Fruit fly (Drosophila melanogaster): ENCODE results near the gene por.
A peak's percentile ranks its signal among the peaks of the same experiment; 100 is the strongest.

The por gene

DNA sequence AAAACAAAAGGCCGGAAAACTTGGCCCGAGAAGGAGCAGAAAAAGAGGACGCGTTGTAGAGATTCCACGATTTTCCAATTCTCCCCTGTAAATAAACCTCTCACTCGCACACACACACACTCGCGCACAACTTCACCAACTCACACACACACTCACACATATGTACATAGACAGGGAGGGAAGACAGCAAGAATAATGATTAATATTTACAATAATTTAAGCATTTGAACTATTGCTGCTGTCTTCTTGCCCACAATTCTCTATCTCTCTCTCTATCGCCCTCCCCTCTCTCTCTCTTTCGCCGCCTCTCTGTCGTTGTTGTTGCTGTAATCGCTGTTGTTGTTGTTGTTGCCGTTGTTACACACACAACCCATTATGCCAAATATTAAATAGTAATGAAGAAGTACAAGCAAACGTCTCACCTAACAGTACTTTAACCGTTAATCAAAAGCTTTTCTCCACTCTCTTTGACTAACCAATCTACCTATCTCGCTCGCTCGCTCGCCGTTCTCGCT is 5.2 kb downstream of the por start:
- no peak for TF ChIP-seq CG17801 (GFP tag; optimal IDR thresholded peaks at IDR 0.05; ENCODE audit: partially characterized antibody)

DNA sequence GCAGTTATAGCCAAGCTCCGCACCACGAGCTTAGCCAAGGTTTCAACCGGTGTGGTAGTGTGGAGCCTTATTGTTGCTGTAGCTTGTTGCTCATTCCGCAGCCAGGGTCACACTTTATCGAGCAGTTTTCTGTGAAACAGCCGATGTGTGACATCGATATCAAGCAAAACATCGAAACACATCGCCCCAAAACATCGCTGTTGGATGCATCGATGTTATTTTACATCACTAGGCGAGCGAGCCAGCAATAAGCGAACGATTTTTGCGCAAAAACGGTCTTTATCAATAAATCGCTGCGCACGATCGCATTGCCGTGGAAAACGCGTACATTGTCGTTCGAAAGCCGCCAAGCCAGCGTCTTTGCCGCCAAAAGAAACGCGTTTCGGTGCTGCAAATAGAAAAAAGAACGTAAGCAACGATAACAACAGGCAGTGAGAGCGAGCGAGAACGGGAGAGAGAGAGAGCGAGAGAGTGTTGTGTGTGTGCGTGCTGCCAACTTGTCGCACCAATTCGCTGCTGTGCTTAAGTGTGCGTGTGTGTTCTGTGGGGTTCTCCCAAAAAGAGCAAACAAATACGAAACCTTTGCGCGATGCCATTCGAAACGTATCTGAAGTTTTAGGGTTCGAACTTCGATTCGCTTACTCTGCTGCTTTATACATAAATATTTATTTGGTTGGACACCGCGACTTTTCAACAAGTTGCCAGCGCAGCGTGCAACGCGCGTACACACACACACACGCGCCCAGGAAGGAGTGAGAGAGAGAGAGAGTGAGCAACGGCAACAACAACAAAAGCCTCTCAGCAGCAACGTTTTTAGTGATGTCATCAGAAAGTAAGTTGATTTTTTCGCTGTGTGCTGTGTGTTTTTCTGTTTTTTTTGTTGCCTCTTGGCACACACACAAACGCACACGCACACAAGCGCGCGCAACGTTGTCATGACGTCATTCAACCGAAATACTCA is 8.6 kb downstream of the por start:
- peak; percentile 79 for TF ChIP-seq CG17801 (GFP tag; optimal IDR thresholded peaks at IDR 0.05; ENCODE audit: partially characterized antibody)

DNA sequence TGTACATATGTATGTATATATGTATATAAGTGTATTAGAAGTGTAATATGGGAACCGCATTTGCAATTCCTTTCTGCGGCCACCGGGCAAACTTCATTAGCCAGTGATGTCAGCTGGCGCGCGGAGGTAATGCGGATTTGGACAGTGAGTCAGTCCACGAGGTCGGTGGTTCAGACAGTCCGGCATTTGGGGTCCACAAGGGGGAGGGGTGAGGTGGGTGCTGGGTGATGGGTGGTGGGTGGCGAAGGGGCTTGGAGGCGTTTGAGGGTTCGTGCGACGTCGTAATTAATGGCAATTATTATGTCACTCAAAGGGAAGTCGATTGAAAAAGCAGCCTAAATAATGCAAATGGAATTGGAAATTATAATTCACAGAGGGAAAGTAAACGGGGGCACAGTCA is 9.9 kb downstream of the por start:
- no peak for TF ChIP-seq CG17801 (GFP tag; optimal IDR thresholded peaks at IDR 0.05; ENCODE audit: partially characterized antibody)

- peak; percentile 30 for TF ChIP-seq CG17801 (GFP tag; optimal IDR thresholded peaks at IDR 0.05; ENCODE audit: partially characterized antibody)
These were observed 11.0 kb downstream of the por start for dm6 chrX:18368644-18368998.

- no peak for TF ChIP-seq CG17801 (GFP tag; optimal IDR thresholded peaks at IDR 0.05; ENCODE audit: partially characterized antibody)
These were observed 11.6 kb downstream of the por start for dm6 chrX:18367806-18368643.

- peak; percentile 94 for TF ChIP-seq CG17801 (GFP tag; optimal IDR thresholded peaks at IDR 0.05; ENCODE audit: partially characterized antibody)
These were observed 12.6 kb downstream of the por start for dm6 chrX:18366851-18367649.

DNA sequence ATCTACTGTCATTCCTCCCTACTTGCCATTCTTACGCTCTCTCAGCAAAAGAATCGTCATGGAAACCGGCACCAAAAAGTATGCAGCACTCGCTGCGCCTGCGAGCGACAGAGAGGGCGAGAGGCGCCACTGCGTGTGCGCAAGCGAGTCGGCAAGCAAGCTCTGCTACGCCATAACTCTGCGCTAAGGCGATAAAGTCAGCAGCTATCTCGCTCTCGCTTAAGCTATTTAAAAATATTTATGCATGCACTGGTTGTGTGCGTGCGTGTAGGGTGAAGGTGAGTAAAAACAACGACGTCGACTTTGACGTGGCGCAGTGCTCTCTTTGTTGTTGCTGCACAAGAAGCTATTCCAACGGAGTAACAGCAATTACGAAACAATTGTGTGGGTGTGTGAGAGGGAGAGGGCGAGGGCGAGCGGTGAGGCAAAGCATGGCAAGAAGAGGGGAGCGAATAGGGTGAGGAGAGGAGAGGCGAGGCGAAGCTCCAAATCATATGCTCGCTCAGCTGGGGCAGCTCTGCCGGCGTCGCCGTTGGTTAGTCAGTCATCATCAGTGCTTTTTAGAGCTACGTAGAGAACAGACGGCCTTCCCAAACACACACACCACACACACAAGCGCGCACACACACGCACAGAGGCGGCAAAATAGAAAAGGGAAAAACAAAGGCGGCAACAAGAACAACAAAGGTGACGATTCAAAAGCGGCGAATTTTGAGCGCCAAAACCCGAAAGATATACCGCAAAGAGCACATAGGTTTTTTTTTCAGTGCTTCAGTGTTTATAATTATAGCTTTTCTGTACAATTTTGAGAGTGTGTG is 13.4 kb downstream of the por start, which contains the start of gene CrebB:
TSS of gene CrebB (plus strand) at position 325 of the 818 bp plus-strand sequence.
- TF ChIP-seq CG17801 (GFP tag; optimal IDR thresholded peaks at IDR 0.05; ENCODE audit: partially characterized antibody): no peak

DNA sequence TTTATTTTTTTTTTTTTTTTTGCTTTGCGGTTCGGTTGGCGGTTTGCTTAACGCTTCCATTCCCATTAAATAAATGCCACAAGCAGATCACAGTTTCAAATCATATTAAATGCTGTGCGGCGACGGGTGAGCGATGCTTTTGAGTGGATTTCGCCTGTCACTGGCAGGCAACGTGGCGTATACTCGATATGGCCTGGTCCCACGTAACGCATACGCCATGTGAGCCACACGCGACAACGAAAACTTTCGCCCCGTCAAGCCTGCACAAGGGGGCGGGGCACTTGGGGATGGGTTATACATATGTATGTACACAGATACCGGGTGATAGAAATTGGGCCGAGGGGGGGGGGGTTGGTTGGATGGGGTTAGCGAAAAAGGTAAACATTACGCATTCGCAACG is 14.7 kb downstream of the por start:
- TF ChIP-seq CG17801 (GFP tag; optimal IDR thresholded peaks at IDR 0.05; ENCODE audit: partially characterized antibody): no peak

dm6 chrX:18364047-18364747 is 15.5 kb downstream of the por start:
- no peak for TF ChIP-seq CG17801 (GFP tag; optimal IDR thresholded peaks at IDR 0.05; ENCODE audit: partially characterized antibody)

- TF ChIP-seq CG17801 (GFP tag; optimal IDR thresholded peaks at IDR 0.05; ENCODE audit: partially characterized antibody): no peak
These were observed 16.2 kb downstream of the por start for dm6 chrX:18363423-18363822.

- no peak for TF ChIP-seq CG17801 (GFP tag; optimal IDR thresholded peaks at IDR 0.05; ENCODE audit: partially characterized antibody)
These were observed 21.2 kb downstream of the por start, which contains the start of gene CG6106 for dm6 chrX:18358352-18358931. Gene CG6106, plus strand, starts transcription at chrX:18358881.

dm6 chrX:18357756-18358182 is 21.9 kb downstream of the por start:
- TF ChIP-seq CG17801 (GFP tag; optimal IDR thresholded peaks at IDR 0.05; ENCODE audit: partially characterized antibody): no peak

DNA sequence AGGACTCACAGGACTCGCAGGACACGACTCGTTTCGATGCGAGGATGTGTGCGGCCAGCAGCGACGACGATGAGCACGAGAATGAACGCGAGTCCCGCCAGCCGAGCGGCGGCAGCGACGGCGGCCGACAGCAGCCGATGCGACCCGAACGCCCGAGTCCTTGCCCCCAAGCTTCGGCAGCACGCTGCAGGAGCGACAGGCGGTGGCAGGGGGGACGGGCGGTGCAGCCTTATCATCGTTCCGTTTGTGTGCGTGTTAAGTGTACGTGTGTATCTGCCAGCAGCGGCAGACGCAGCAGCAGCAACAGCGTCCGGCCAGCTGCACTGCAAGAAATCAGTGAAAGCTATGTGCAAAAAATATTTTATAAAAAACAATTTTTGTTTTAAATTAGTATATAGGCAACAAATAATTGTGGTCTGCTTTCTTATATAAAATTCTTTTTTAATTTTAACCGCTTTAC is 23.5 kb downstream of the por start, which contains the start of gene kairos:
TSS of gene kairos (minus strand) at position 51 of the 460 bp plus-strand sequence.
- no peak for TF ChIP-seq CG17801 (GFP tag; optimal IDR thresholded peaks at IDR 0.05; ENCODE audit: partially characterized antibody)
